Fruit fly (Drosophila melanogaster): ENCODE data around the gene CG2260.

CG2260 gene

DNA sequence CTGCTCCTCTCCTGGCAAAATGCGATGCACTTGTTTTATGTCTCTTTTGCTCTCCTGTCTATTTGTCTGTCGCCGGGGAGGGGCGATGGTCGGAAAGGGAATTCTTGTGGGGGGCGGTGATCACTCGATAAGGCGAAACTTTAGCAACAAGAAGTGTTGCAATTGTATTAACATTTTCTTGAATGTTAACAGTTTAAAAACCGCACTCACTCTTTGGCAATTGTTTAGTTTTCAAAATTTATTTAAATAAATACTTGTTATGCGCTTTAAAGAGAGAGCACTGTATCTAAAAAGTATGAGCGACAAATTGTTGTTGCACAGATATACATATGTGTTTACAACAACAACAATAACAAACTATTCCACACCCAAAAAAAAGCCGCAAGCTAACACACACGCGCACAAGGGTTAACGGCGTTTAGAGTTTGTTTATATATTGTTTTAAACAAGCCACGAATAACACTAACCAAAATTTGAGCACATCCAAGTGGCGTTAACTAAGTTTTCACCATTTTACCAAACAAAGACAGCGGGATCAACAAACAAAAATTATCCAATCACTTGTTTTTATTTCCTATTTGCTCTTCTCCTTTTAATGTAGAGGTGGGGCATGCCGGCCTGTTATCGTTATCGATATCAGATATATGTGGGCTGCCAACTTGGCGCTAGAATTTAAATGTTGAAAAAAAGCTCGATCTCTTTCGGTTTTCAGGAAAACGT, 19.3 kb downstream of the CG2260 start, which contains the start of gene CG2258 (continued):
- TF ChIP-seq zen2 (GFP tag; IDR thresholded peaks at IDR 0.05; ENCODE audit: partially characterized antibody) (0 out of 3 replicates have a peak, but pooled peaks have one; percentile 15), CG14710 (tag; optimal IDR thresholded peaks at IDR 0.05) (peak; percentile 71), Dbx (GFP tag; IDR thresholded peaks at IDR 0.05) (peak; percentile 62; the same call in 1 of the 3 replicates), Usf (GFP tag; optimal IDR thresholded peaks at IDR 0.05) (peak; percentile 37), Hmx (GFP tag; optimal IDR thresholded peaks at IDR 0.05) (peak; percentile 5), emc (GFP tag; optimal IDR thresholded peaks at IDR 0.05) (peak; percentile 12), CG13624 (GFP tag; optimal IDR thresholded peaks at IDR 0.05) (peak; percentile 65), CG8281 (tag; optimal IDR thresholded peaks at IDR 0.05) (peak; percentile 30), bowl (GFP tag; IDR thresholded peaks at IDR 0.05) (peak; percentile 68; the same call in 1 of the 2 replicates), Fer1 (GFP tag; optimal IDR thresholded peaks at IDR 0.05) (peak; percentile 83), NK7.1 (GFP tag; optimal IDR thresholded peaks at IDR 0.05) (peak; percentile 51), CG6654 (GFP tag; optimal IDR thresholded peaks at IDR 0.05) (peak; percentile 71), psq (GFP tag; optimal IDR thresholded peaks at IDR 0.05) (peak; percentile 24), CG12299 (tag; optimal IDR thresholded peaks at IDR 0.05) (peak; percentile 76), wdn (GFP tag; IDR thresholded peaks at IDR 0.05) (peak; percentile 63; the same call in 1 of the 2 replicates), Lim3 (GFP tag; IDR thresholded peaks at IDR 0.05) (peak; percentile 43; the same call in 1 of the 2 replicates), CG7556 (GFP tag; optimal IDR thresholded peaks at IDR 0.05) (peak; percentile 76), fd3F (GFP tag; optimal IDR thresholded peaks at IDR 0.05) (peak; percentile 81), CG12942 (GFP tag; optimal IDR thresholded peaks at IDR 0.05) (peak; percentile 70), da (GFP tag; optimal IDR thresholded peaks at IDR 0.05) (no peak), Deaf1 (tag; optimal IDR thresholded peaks at IDR 0.05) (peak; percentile 60), CG17328 (GFP tag; IDR thresholded peaks at IDR 0.05) (peak; percentile 86), ara (GFP tag; IDR thresholded peaks at IDR 0.05) (peak; percentile 70), CG10565 (GFP tag; optimal IDR thresholded peaks at IDR 0.05) (no peak), CG12236 (GFP tag; optimal IDR thresholded peaks at IDR 0.05) (peak; percentile 15), CG6689 (GFP tag; IDR thresholded peaks at IDR 0.05) (peak; percentile 82), CrebB (tag; optimal IDR thresholded peaks at IDR 0.05) (peak; percentile 74), MTF-1 (GFP tag; optimal IDR thresholded peaks at IDR 0.05; ENCODE audit: borderline replicate concordance) (peak; percentile 76), Spps (tag; optimal IDR thresholded peaks at IDR 0.05) (peak; percentile 69), CG30020 (tag; optimal IDR thresholded peaks at IDR 0.05) (no peak), CG8290 (GFP tag; optimal IDR thresholded peaks at IDR 0.05) (no peak), CG8290 (tag; optimal IDR thresholded peaks at IDR 0.05) (peak; percentile 16 to 87), H15 (GFP tag; IDR thresholded peaks at IDR 0.05) (peak; percentile 84), nerfin-1 (tag; optimal IDR thresholded peaks at IDR 0.05) (peak; percentile 77), CG43689 (GFP tag; IDR thresholded peaks at IDR 0.05) (peak; percentile 64), CG12104 (GFP tag; optimal IDR thresholded peaks at IDR 0.05) (peak; percentile 60), HmgZ (tag; optimal IDR thresholded peaks at IDR 0.05) (peak; percentile 73), Atf3 (GFP tag; optimal IDR thresholded peaks at IDR 0.05) (peak; percentile 45), dimm (GFP tag; IDR thresholded peaks at IDR 0.05) (peak; percentile 73), Pdp1 (GFP tag; optimal IDR thresholded peaks at IDR 0.05) (peak; percentile 33 to 35), gro (GFP tag; optimal IDR thresholded peaks at IDR 0.05) (no peak), CG17186 (GFP tag; optimal IDR thresholded peaks at IDR 0.05) (no peak), CG1832 (GFP tag; optimal IDR thresholded peaks at IDR 0.05) (no peak), CG3407 (GFP tag; optimal IDR thresholded peaks at IDR 0.05) (peak; percentile 75), Atf-2 (GFP tag; optimal IDR thresholded peaks at IDR 0.05) (peak; percentile 45), CG3281 (GFP tag; optimal IDR thresholded peaks at IDR 0.05) (peak; percentile 81), Elba2 (GFP tag; optimal IDR thresholded peaks at IDR 0.05) (no peak), jing (GFP tag; optimal IDR thresholded peaks at IDR 0.05) (peak; percentile 68), Rfx (GFP tag; IDR thresholded peaks at IDR 0.05) (peak; percentile 88), odd (GFP tag; optimal IDR thresholded peaks at IDR 0.05) (peak; percentile 78)

All from whole organism, embryonic.